Worm (Caenorhabditis elegans) whole organism, mixed stage, embryonic: ENCODE results near the gene Y41D4B.17.

Source experiments
- M03D4.4 ChIP-seq: sonication (generic microtip); optimal IDR thresholded peaks from 2 replicates; lab custom pipeline; 2017; ENCODE audit warnings: mild to moderate bottlenecking, missing genetic modification characterization, missing compliant biosample characterization
- drap-1 ChIP-seq: fragments of 200-800 bp; sonication (Bioruptor generic); optimal IDR thresholded peaks from 3 replicates; lab custom pipeline; 2018; ENCODE audit warnings: mild to moderate bottlenecking, missing genetic modification characterization, missing compliant biosample characterization
- mls-2 ChIP-seq: sonication (generic microtip); optimal IDR thresholded peaks from 2 replicates; lab custom pipeline; 2016; ENCODE audit warnings: mild to moderate bottlenecking, missing genetic modification characterization, moderate library complexity, missing compliant biosample characterization
- nhr-12 ChIP-seq: fragments of 150-350 bp; optimal IDR thresholded peaks from 2 replicates; lab custom pipeline; 2014; ENCODE audit warnings: missing biosample characterization, missing genetic modification characterization
- nhr-2 ChIP-seq: fragments of 150-350 bp; optimal IDR thresholded peaks from 2 replicates; lab custom pipeline; 2014; ENCODE audit warnings: missing biosample characterization, missing genetic modification characterization
- pha-4 ChIP-seq: fragments of 150-350 bp; optimal IDR thresholded peaks from 2 replicates; lab custom pipeline; 2018; ENCODE audit warnings: missing biosample characterization, missing genetic modification reagents, missing genetic modification characterization
- snpc-4 ChIP-seq: fragments of 150-350 bp; optimal IDR thresholded peaks from 2 replicates; lab custom pipeline; 2014; ENCODE audit warnings: missing biosample characterization, missing genetic modification characterization
- unc-62 ChIP-seq: fragments of 150-350 bp; optimal IDR thresholded peaks from 2 replicates; lab custom pipeline; 2014; ENCODE audit warnings: missing biosample characterization, missing genetic modification reagents, missing genetic modification characterization
- ztf-11 ChIP-seq: fragments of 150-350 bp; optimal IDR thresholded peaks from 2 replicates; lab custom pipeline; 2014; ENCODE audit warnings: missing biosample characterization, missing genetic modification characterization

DNA sequence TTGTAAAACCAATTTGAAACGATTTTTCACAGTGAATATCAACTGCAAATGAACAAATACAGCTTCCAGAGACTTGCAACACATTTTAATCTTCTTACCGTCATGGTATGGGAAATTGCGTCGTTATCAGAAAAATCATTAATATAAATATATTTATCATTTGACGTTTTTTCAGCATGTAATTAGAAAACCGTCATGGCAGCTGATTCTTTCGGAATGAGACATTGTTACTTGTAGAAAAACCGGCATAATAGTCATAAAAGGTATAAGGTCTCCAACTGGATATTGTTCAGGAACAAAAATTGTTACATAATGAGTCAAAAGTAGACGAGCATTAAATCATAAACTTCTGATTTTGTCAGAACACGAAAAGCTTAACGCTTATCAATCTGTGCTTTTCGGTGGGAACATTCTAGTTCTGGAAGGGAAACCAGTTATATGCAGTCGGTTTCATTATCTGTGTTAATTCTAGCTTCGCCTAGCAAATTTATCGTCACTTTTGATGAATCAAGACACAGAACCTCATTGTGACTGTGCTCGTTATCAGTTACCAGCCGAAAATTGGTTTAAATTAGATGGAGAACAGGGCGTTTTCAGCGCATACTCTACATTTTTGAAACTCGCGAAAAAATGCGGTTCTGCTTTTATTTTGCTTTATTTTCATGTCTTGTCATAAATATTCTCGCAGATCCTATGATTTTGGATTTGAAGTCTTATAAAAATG, 6.5 kb upstream of the Y41D4B.17 start, which contains the start of gene C34H4.2:
- TF ChIP-seq pha-4 (tag; lab: Kevin White, UChicago) (no peak), ztf-11 (tag; lab: Kevin White, UChicago) (no peak), nhr-12 (tag; lab: Kevin White, UChicago) (no peak), mls-2 (no peak), nhr-2 (tag; lab: Kevin White, UChicago) (no peak), snpc-4 (no peak), unc-62 (GFP tag; lab: Kevin White, UChicago) (no peak), drap-1 (GFP tag; lab: Kevin White, UChicago) (no peak), M03D4.4 (tag; lab: Kevin White, UChicago) (no peak)
